Worm (Caenorhabditis elegans): Measurements from ENCODE around the gene C15B12.8.

The C15B12.8 gene

ce11 chrX:6450839-6451491 is 23.1 kb upstream of the C15B12.8 start, which contains the start of the genes grl-6 and K10C2.6:
Gene grl-6 (minus strand): TSS chrX:6450939.
Gene K10C2.6 (plus strand): TSS chrX:6451441.
- TF ChIP-seq mdl-1 (tag; optimal IDR thresholded peaks at IDR 0.05): no peak
- TF ChIP-seq nhr-76 (tag; optimal IDR thresholded peaks at IDR 0.05): no peak
- no peak for TF ChIP-seq snu-23 (GFP tag; optimal IDR thresholded peaks at IDR 0.05)
- TF ChIP-seq nhr-20 (tag; optimal IDR thresholded peaks at IDR 0.05): no peak
- TF ChIP-seq skn-1 (tag; optimal IDR thresholded peaks at IDR 0.05): no peak
- no peak for TF ChIP-seq lin-13 (GFP tag; optimal IDR thresholded peaks at IDR 0.05)
- no peak for TF ChIP-seq efl-1 (optimal IDR thresholded peaks at IDR 0.05)
- TF ChIP-seq efl-1 (GFP tag; optimal IDR thresholded peaks at IDR 0.05 in 1 of 2): no peak
- TF ChIP-seq nhr-84 (tag; optimal IDR thresholded peaks at IDR 0.05): no peak
- TF ChIP-seq nhr-28 (tag; optimal IDR thresholded peaks at IDR 0.05): no peak
- no peak for TF ChIP-seq ztf-4 (tag; optimal IDR thresholded peaks at IDR 0.05)
- no peak for TF ChIP-seq nhr-12 (tag; optimal IDR thresholded peaks at IDR 0.05)
- no peak for TF ChIP-seq jun-1 (tag; optimal IDR thresholded peaks at IDR 0.05)
- no peak for TF ChIP-seq tlp-1 (tag; optimal IDR thresholded peaks at IDR 0.05)
- no peak for TF ChIP-seq pqm-1 (tag; optimal IDR thresholded peaks at IDR 0.05)
- no peak for TF ChIP-seq ceh-8 (GFP tag; optimal IDR thresholded peaks at IDR 0.05)
- TF ChIP-seq Y116A8C.19 (tag; optimal IDR thresholded peaks at IDR 0.05; ENCODE audit: borderline replicate concordance): no peak
- TF ChIP-seq ceh-88 (GFP tag; IDR thresholded peaks at IDR 0.05): no peak

- no peak for TF ChIP-seq irx-1 (tag; optimal IDR thresholded peaks at IDR 0.05)
These were observed 18.9 kb upstream of the C15B12.8 start, which contains the start of gene nas-33 for ce11 chrX:6455157-6455556. Gene nas-33 (minus strand): TSS chrX:6455257.

- TF ChIP-seq snu-23 (GFP tag; optimal IDR thresholded peaks at IDR 0.05) (no peak), fkh-4 (tag; optimal IDR thresholded peaks at IDR 0.05; ENCODE audit: borderline replicate concordance) (no peak), nhr-71 (tag; optimal IDR thresholded peaks at IDR 0.05) (peak; percentile 12), lin-35 (GFP tag; optimal IDR thresholded peaks at IDR 0.05) (peak in 1 of 2 experiments; percentile 44), C04F5.9 (tag; optimal IDR thresholded peaks at IDR 0.05) (no peak), C16A3.4 (tag; optimal IDR thresholded peaks at IDR 0.05) (no peak), lin-14 (GFP tag; optimal IDR thresholded peaks at IDR 0.05) (peak; percentile 26), pqm-1 (tag; optimal IDR thresholded peaks at IDR 0.05) (peak; percentile 60), nhr-20 (tag; optimal IDR thresholded peaks at IDR 0.05) (peak; percentile 21), nhr-47 (tag; optimal IDR thresholded peaks at IDR 0.05) (no peak), ama-1 (optimal IDR thresholded peaks at IDR 0.05) (no peak), elt-2 (tag; optimal IDR thresholded peaks at IDR 0.05) (peak; percentile 96)
These were observed 17.5 kb upstream of the C15B12.8 start, which contains the start of gene pept-1 for ce11 chrX:6456567-6456966. Gene pept-1 (plus strand): TSS chrX:6456872.

- TF ChIP-seq elt-2 (tag; optimal IDR thresholded peaks at IDR 0.05) (peak; percentile 60), sup-37 (GFP tag; optimal IDR thresholded peaks at IDR 0.05) (no peak)
These were observed 16.1 kb upstream of the C15B12.8 start for ce11 chrX:6458001-6458400.

- TF ChIP-seq nhr-19 (GFP tag; conservative IDR thresholded peaks at IDR 0.05) (no peak), nhr-90 (tag; optimal IDR thresholded peaks at IDR 0.05; ENCODE audit: poor library complexity) (no peak), C16A3.4 (tag; optimal IDR thresholded peaks at IDR 0.05) (no peak), mdl-1 (tag; optimal IDR thresholded peaks at IDR 0.05) (no peak), fkh-4 (tag; optimal IDR thresholded peaks at IDR 0.05; ENCODE audit: borderline replicate concordance) (no peak), nhr-85 (tag) (no peak), nhr-77 (tag; optimal IDR thresholded peaks at IDR 0.05) (no peak), lin-15B (tag; optimal IDR thresholded peaks at IDR 0.05) (no peak), pqm-1 (tag; optimal IDR thresholded peaks at IDR 0.05) (no peak), jun-1 (tag; optimal IDR thresholded peaks at IDR 0.05) (no peak), efl-3 (GFP tag; optimal IDR thresholded peaks at IDR 0.05) (no peak)
These were observed 15.6 kb upstream of the C15B12.8 start for ce11 chrX:6458467-6458866.

Measured in whole organism, L1 larva.